Worm (Caenorhabditis elegans): ENCODE data around the gene msp-57.
"Not testable (repeated sequence)": the region's sequence is repeated elsewhere in the genome, so short reads cannot be mapped to it uniquely, and the experiment has no call there.

The msp-57 gene

DNA sequence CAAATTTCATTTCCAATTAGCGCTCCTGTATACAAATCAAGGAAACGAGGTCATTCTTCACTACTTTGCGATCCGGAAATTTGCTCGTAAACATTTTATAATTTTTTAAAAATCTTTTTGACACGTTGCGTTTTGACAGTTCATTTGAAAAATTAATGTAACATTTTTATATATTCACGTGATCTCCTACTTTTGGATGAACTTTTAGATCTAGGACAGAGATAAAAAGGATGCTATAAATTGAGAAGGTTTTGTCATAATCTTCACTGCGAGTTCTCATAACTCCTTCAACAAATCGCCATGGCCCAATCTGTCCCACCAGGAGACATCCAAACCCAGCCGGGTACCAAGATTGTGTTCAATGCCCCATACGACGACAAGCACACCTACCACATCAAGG is at the start of gene msp-57:
TSS of gene msp-57 (plus strand) at position 301 of the 400 bp plus-strand sequence.
- not testable (repeated sequence) for TF ChIP-seq zfp-3 (GFP tag; conservative IDR thresholded peaks at IDR 0.05); aly-2 (tag; optimal IDR thresholded peaks at IDR 0.05); cey-2 (tag; optimal IDR thresholded peaks at IDR 0.05; ENCODE audit: borderline replicate concordance, insufficient read depth)

ce11 chrIV:5016461-5016860 is 45.9 kb upstream of the msp-57 start, which contains the start of gene ssq-4:
Gene ssq-4, plus strand, starts transcription at chrIV:5016479.
- peak; percentile 83 for TF ChIP-seq set-16 (GFP tag; IDR thresholded peaks at IDR 0.05)

- TF ChIP-seq set-16 (GFP tag; IDR thresholded peaks at IDR 0.05) = peak; percentile 82
These were observed 45.3 kb upstream of the msp-57 start, which contains the start of gene T28H11.7 for ce11 chrIV:5017075-5017474. Gene T28H11.7, minus strand, starts transcription at chrIV:5017175.

ce11 chrIV:5020533-5020932 is 41.8 kb upstream of the msp-57 start, which contains the start of gene T28H11.8:
Gene T28H11.8, minus strand, starts transcription at chrIV:5020633.
- TF ChIP-seq aha-1 (tag) = peak; percentile 30
- no peak for TF ChIP-seq zfp-3 (GFP tag; conservative IDR thresholded peaks at IDR 0.05)

- TF ChIP-seq ceh-44 (GFP tag; IDR thresholded peaks at IDR 0.05) = no peak
- no peak for TF ChIP-seq fos-1 (tag; optimal IDR thresholded peaks at IDR 0.05)
- TF ChIP-seq F44E2.7 (GFP tag; IDR thresholded peaks at IDR 0.05) = no peak
These were observed 36.7 kb upstream of the msp-57 start, which contains the start of gene C09B9.85 for ce11 chrIV:5025646-5026045. Gene C09B9.85, minus strand, starts transcription at chrIV:5025746.

DNA sequence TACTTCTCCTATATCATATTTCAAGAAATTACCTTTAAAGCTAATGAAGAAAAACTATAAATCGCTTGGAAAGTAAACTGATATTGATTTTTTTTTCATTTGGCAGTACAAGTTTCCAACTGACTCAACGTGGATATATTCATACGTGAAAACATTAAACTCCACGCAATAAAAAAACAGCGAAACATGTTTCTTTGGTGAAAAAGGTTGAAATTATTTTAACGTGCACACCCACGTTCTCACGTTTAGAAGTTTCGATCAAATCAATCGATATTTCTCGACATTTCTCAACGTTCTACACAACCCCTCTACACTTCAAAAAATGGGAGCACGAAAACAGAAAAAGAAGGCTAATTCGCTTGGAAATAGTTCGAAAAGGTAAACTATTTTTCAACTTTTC is 33.4 kb upstream of the msp-57 start, which contains the start of the genes best-6 and C09B9.2:
TSS of gene best-6 (minus strand) at position 101 of the 400 bp plus-strand sequence.
TSS of gene C09B9.2 (plus strand) at position 314 of the 400 bp plus-strand sequence.
- TF ChIP-seq unc-62 (GFP tag; optimal IDR thresholded peaks at IDR 0.05 in 1 of 2) (peak in 1 of 2 experiments; percentile 87), unc-62 (tag; optimal IDR thresholded peaks at IDR 0.05) (no peak), nhr-10 (tag; optimal IDR thresholded peaks at IDR 0.05) (no peak), dmd-8 (GFP tag; IDR thresholded peaks at IDR 0.05) (no peak)

ce11 chrIV:5031346-5031745 is 31.0 kb upstream of the msp-57 start:
- peak; percentile 90 for TF ChIP-seq aha-1 (tag)
- TF ChIP-seq cey-2 (tag; optimal IDR thresholded peaks at IDR 0.05; ENCODE audit: borderline replicate concordance, insufficient read depth) = no peak
- no peak for TF ChIP-seq mdt-29 (GFP tag; IDR thresholded peaks at IDR 0.05)

DNA sequence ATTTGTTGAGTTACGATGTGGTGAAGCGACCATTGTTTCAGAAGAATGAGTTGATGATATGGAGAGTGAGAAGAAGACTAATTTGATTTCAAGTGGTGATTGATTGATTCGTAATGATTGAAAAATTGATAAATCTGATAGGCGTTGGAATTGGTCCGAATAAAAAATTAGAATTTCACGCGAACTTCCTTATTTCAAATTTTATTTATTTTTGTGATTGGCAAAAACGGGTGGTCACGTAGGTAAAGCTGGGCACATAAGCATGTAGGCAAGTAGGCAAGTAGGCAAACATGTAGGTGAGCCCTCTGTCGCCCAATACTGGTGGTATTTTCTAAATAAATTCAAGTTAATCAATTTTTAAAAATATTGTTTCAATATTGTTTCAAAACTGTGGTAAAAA is 29.1 kb upstream of the msp-57 start, which contains the start of gene C09B9.4:
TSS of gene C09B9.4 (minus strand) at position 101 of the 400 bp plus-strand sequence.
- TF ChIP-seq madf-9 (GFP tag; conservative IDR thresholded peaks at IDR 0.05) (no peak), ceh-82 (tag; optimal IDR thresholded peaks at IDR 0.05) (no peak), daf-12 (tag; optimal IDR thresholded peaks at IDR 0.05) (no peak), lin-15B (tag; optimal IDR thresholded peaks at IDR 0.05) (no peak)

- TF ChIP-seq ama-1 (optimal IDR thresholded peaks at IDR 0.05) (no peak), set-16 (GFP tag; IDR thresholded peaks at IDR 0.05) (no peak), Y105C5A.15 (GFP tag; IDR thresholded peaks at IDR 0.05) (no peak), mes-2 (tag; optimal IDR thresholded peaks at IDR 0.05; ENCODE audit: poor library complexity, severe bottlenecking) (no peak), rbr-2 (tag; optimal IDR thresholded peaks at IDR 0.05) (no peak), zag-1 (tag; optimal IDR thresholded peaks at IDR 0.05) (no peak), php-3 (GFP tag; IDR thresholded peaks at IDR 0.05) (no peak)
These were observed 24.9 kb upstream of the msp-57 start, which contains the start of gene C09B9.1 for ce11 chrIV:5037489-5037888. Gene C09B9.1, plus strand, starts transcription at chrIV:5037789.

ce11 chrIV:5038744-5039143 is 23.6 kb upstream of the msp-57 start:
- TF ChIP-seq hlh-11 (tag; optimal IDR thresholded peaks at IDR 0.05) (no peak), arid-1 (GFP tag; conservative IDR thresholded peaks at IDR 0.05) (peak; percentile 80), zfp-2 (tag; optimal IDR thresholded peaks at IDR 0.05) (no peak), T26A8.4 (GFP tag; IDR thresholded peaks at IDR 0.05) (peak; percentile 65), dmd-6 (GFP tag; IDR thresholded peaks at IDR 0.05) (no peak), snpc-4 (tag; optimal IDR thresholded peaks at IDR 0.05) (no peak), mep-1 (tag; optimal IDR thresholded peaks at IDR 0.05) (no peak), skn-1 (tag; optimal IDR thresholded peaks at IDR 0.05) (no peak), madf-5 (GFP tag; IDR thresholded peaks at IDR 0.05) (peak; percentile 52 to 87; a peak in 1 of 4 replicates), zfp-3 (GFP tag; conservative IDR thresholded peaks at IDR 0.05) (peak; percentile 69; the same call in 1 of the 2 replicates), spr-1 (tag; optimal IDR thresholded peaks at IDR 0.05) (no peak), Y48G9A.11 (GFP tag; IDR thresholded peaks at IDR 0.05) (peak; percentile 76)
